Fruit fly (Drosophila melanogaster): ENCODE results near the gene Cyp6d5.

The Cyp6d5 gene

DNA sequence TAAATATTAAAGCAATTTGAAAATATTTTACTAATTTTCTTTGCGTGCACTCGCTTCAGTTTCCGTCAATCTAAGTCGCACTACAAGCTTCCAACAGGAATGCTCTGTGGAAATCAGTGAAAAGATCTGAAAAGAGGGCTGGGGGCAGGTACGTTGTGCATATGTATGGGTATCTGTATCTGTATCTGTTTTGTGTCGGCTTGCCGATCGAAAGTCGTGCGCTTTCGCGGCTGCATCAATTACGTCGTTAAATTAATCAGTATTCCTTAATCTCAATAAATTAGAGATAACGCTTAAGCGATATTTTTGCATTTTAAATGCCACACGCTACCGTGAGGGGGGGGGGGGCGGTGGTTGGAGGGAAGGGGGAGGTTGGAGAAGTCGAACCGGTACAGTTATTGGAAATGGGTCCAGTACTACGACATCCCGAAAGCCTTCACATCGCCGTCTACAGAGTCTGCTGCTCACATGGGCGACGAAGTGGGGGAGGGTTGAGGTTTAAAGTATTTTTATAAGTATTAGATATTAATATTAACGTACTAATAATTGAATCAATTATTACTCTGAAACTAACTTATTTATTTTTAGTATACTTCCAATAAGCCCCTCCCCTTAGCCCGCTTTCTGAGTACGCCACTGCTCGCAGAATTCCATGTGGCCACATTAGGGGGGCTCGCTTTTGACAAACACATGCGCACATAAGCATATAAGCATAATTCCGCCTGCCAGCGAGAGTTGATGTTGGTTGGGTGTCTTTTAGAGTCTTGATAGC, 24.2 kb downstream of the Cyp6d5 start (continued):
- TF ChIP-seq fd102C (GFP tag; optimal IDR thresholded peaks at IDR 0.05), result no peak
- no peak for TF ChIP-seq CG6791 (GFP tag; IDR thresholded peaks at IDR 0.05; ENCODE audit: partially characterized antibody)
- TF ChIP-seq hbn (GFP tag; IDR thresholded peaks at IDR 0.05; ENCODE audit: partially characterized antibody), result no peak
- peak; percentile 97 for TF ChIP-seq cwo (GFP tag; optimal IDR thresholded peaks at IDR 0.05)
- peak; percentile 98 for TF ChIP-seq ranshi (GFP tag; IDR thresholded peaks at IDR 0.05)

DNA sequence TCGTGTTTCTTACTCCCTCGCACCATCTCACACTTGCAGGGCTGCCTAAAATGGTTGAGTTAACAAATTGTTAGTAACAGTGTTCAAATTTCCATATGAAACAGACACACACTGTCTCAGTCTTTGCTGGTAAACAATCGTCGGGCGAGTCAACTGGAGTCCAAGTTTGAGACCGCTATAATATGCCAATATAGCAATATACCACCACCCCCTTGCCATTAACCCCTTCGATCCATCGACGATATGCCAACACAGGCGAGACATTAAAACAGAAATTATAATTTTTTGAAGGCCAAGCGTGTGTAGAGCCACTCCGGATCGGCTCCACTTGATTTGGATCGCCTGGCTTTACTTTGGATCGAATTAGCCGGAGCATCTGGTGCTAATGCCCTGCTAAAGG, 25.1 kb downstream of the Cyp6d5 start:
- TF ChIP-seq CG34422 (GFP tag; IDR thresholded peaks at IDR 0.05) (no peak), mirr (GFP tag; optimal IDR thresholded peaks at IDR 0.05) (peak; percentile 18), CG14441 (GFP tag; IDR thresholded peaks at IDR 0.05) (no peak), abd-A (tag; optimal IDR thresholded peaks at IDR 0.05) (peak; percentile 87), vvl (GFP tag; IDR thresholded peaks at IDR 0.05) (peak; percentile 77), Hr78 (GFP tag; optimal IDR thresholded peaks at IDR 0.05) (no peak), gcm (GFP tag; optimal IDR thresholded peaks at IDR 0.05) (no peak), gce (GFP tag; IDR thresholded peaks at IDR 0.05) (no peak), al (GFP tag; IDR thresholded peaks at IDR 0.05) (no peak), az2 (GFP tag; optimal IDR thresholded peaks at IDR 0.05) (no peak), Hsf (GFP tag; optimal IDR thresholded peaks at IDR 0.05) (no peak), CG15073 (GFP tag; optimal IDR thresholded peaks at IDR 0.05) (no peak), Asciz (GFP tag; optimal IDR thresholded peaks at IDR 0.05) (no peak), esg (GFP tag; conservative IDR thresholded peaks at IDR 0.05) (no peak), CG8281 (tag; optimal IDR thresholded peaks at IDR 0.05) (peak; percentile 91), pb (GFP tag; optimal IDR thresholded peaks at IDR 0.05) (no peak), CG1233 (GFP tag; optimal IDR thresholded peaks at IDR 0.05) (no peak), CG9609 (GFP tag; optimal IDR thresholded peaks at IDR 0.05) (no peak), Awh (GFP tag; IDR thresholded peaks at IDR 0.05) (no peak), ind (GFP tag; optimal IDR thresholded peaks at IDR 0.05) (no peak), knrl (GFP tag; IDR thresholded peaks at IDR 0.05; ENCODE audit: partially characterized antibody) (no peak), Dp (GFP tag; optimal IDR thresholded peaks at IDR 0.05) (no peak), MBD-R2 (GFP tag; IDR thresholded peaks at IDR 0.05) (peak; percentile 14; the same call in 1 of the 2 replicates), jumu (GFP tag; optimal IDR thresholded peaks at IDR 0.05) (no peak), pzg (GFP tag; optimal IDR thresholded peaks at IDR 0.05) (no peak), Hr51 (GFP tag; optimal IDR thresholded peaks at IDR 0.05) (no peak), Mes4 (GFP tag; optimal IDR thresholded peaks at IDR 0.05) (no peak), cad (GFP tag; optimal IDR thresholded peaks at IDR 0.05) (no peak), Hr3 (GFP tag; optimal IDR thresholded peaks at IDR 0.05) (no peak), Sox100B (GFP tag; optimal IDR thresholded peaks at IDR 0.05) (no peak), psq (GFP tag; optimal IDR thresholded peaks at IDR 0.05) (no peak), CG15011 (GFP tag; optimal IDR thresholded peaks at IDR 0.05) (peak; percentile 19), lmd (GFP tag; IDR thresholded peaks at IDR 0.05) (no peak), CG9797 (GFP tag; optimal IDR thresholded peaks at IDR 0.05) (no peak), CG12769 (tag; optimal IDR thresholded peaks at IDR 0.05) (peak; percentile 72), hb (GFP tag; IDR thresholded peaks at IDR 0.05; ENCODE audit: partially characterized antibody) (no peak), crol (GFP tag; IDR thresholded peaks at IDR 0.05) (peak; percentile 49), Dref (GFP tag; IDR thresholded peaks at IDR 0.05) (no peak), CG10209 (GFP tag; optimal IDR thresholded peaks at IDR 0.05) (no peak), CG4360 (GFP tag; IDR thresholded peaks at IDR 0.05) (no peak), NFAT (GFP tag; IDR thresholded peaks at IDR 0.05) (0 out of 2 replicates have a peak, but pooled peaks have one; percentile 25), CG3407 (GFP tag; optimal IDR thresholded peaks at IDR 0.05) (no peak), CG7372 (GFP tag; IDR thresholded peaks at IDR 0.05) (no peak)

Measured in whole organism, embryonic.